Fruit fly (Drosophila melanogaster) whole organism, wandering third instar larva: ENCODE results near the gene CG13634.

ENCODE experiments used
- Abd-B ChIP-seq: fragments of >200 bp; optimal IDR thresholded peaks from 2 replicates; lab custom pipeline; 2017; ENCODE audit warnings: missing biosample characterization, missing genetic modification characterization
- CG32264 ChIP-seq: fragments of 200-800 bp; sonication (Bioruptor generic); optimal IDR thresholded peaks from 2 replicates; lab custom pipeline; 2016; ENCODE audit warnings: missing biosample characterization, missing genetic modification characterization
- CG9705 ChIP-seq: fragments of 200-800 bp; sonication (Bioruptor generic); optimal IDR thresholded peaks from 2 replicates; lab custom pipeline; 2018; ENCODE audit warnings: missing biosample characterization, mild to moderate bottlenecking, missing genetic modification characterization
- CrebA ChIP-seq: fragments of 200-800 bp; sonication (Bioruptor generic); optimal IDR thresholded peaks from 2 replicates; lab custom pipeline; 2016; ENCODE audit warnings: missing biosample characterization, mild to moderate bottlenecking, missing genetic modification characterization, borderline replicate concordance
- Dfd ChIP-seq: fragments of >200 bp; optimal IDR thresholded peaks from 2 replicates; lab custom pipeline; 2017; ENCODE audit warnings: missing biosample characterization, missing genetic modification characterization
- Dif ChIP-seq: fragments of 200-275, 200-300 bp; sonication (Bioruptor generic); optimal IDR thresholded peaks from 2 replicates; lab custom pipeline; 2018; ENCODE audit warnings: missing biosample characterization, missing genetic modification characterization; ENCODE audit not compliant: partially characterized antibody
- GATAd ChIP-seq: sonication (Bioruptor generic); optimal IDR thresholded peaks from 2 replicates; lab custom pipeline; 2016; ENCODE audit warnings: missing biosample characterization, missing genetic modification characterization
- HLH106 ChIP-seq: fragments of 200-800 bp; optimal IDR thresholded peaks from 3 replicates; lab custom pipeline; 2019; ENCODE audit warnings: missing biosample characterization, mild to moderate bottlenecking, missing genetic modification characterization, moderate library complexity
- Hnf4 ChIP-seq: fragments of 200-800 bp; sonication (Bioruptor generic); optimal IDR thresholded peaks from 2 replicates; lab custom pipeline; 2016; ENCODE audit warnings: missing biosample characterization, mild to moderate bottlenecking, missing genetic modification characterization
- Hr78 ChIP-seq: fragments of >200 bp; optimal IDR thresholded peaks from 2 replicates; lab custom pipeline; 2017; ENCODE audit warnings: missing biosample characterization, missing genetic modification characterization
- Hr83 ChIP-seq: fragments of 200-300 bp; sonication (Bioruptor generic); optimal IDR thresholded peaks from 2 replicates; lab custom pipeline; 2016; ENCODE audit warnings: missing biosample characterization, mild to moderate bottlenecking, missing genetic modification characterization, moderate library complexity; ENCODE audit not compliant: poor library complexity, severe bottlenecking
- Jra ChIP-seq: sonication (Bioruptor generic); optimal IDR thresholded peaks from 2 replicates; lab custom pipeline; 2016; ENCODE audit warnings: missing biosample characterization, missing genetic modification characterization
- Mio ChIP-seq: sonication (Bioruptor generic); optimal IDR thresholded peaks from 2 replicates; lab custom pipeline; 2016; ENCODE audit warnings: missing biosample characterization, missing genetic modification characterization
- Myc ChIP-seq: fragments of >200 bp; optimal IDR thresholded peaks from 2 replicates; lab custom pipeline; 2017
- N ChIP-seq: fragments of >200 bp; optimal IDR thresholded peaks from 2 replicates; lab custom pipeline; 2018; ENCODE audit warnings: missing biosample characterization, missing external identifiers, missing genetic modification characterization
- OdsH ChIP-seq: fragments of 200-800 bp; sonication (Bioruptor generic); optimal IDR thresholded peaks from 2 replicates; lab custom pipeline; 2016; ENCODE audit warnings: missing biosample characterization, mild to moderate bottlenecking, missing genetic modification characterization
- Rel ChIP-seq, 2 experiments: fragments of 200-800 bp; sonication (Bioruptor generic) in 1 of 2; optimal IDR thresholded peaks; 2 replicates in 1 of 2; 3 replicates in 1 of 2; lab custom pipeline; 2016 to 2019; ENCODE audit warnings: mild to moderate bottlenecking in 2 of 2, missing biosample characterization in 2 of 2, missing genetic modification characterization in 2 of 2, moderate library complexity in 1 of 2
- Sp1 ChIP-seq: fragments of 200-800 bp; sonication (Bioruptor generic); optimal IDR thresholded peaks from 3 replicates; lab custom pipeline; 2019; ENCODE audit warnings: missing biosample characterization, mild to moderate bottlenecking, missing genetic modification characterization, moderate library complexity
- Vsx2 ChIP-seq: fragments of 200-300, 225-300 bp; sonication (Bioruptor generic); optimal IDR thresholded peaks from 2 replicates; lab custom pipeline; 2018; ENCODE audit warnings: missing biosample characterization, missing genetic modification characterization; ENCODE audit not compliant: partially characterized antibody
- br ChIP-seq: fragments of 200-800 bp; sonication (Bioruptor generic); optimal IDR thresholded peaks from 2 replicates; lab custom pipeline; 2016; ENCODE audit warnings: missing biosample characterization, missing genetic modification characterization
- brk ChIP-seq: fragments of 200-800 bp; sonication (Bioruptor generic); optimal IDR thresholded peaks from 2 replicates; lab custom pipeline; 2016; ENCODE audit warnings: missing biosample characterization, mild to moderate bottlenecking, missing genetic modification characterization
- dl ChIP-seq, 2 experiments: fragments of 175-275, 200-275 bp in 1 of 2; fragments of 200-275 bp in 1 of 2; sonication (Bioruptor generic); optimal IDR thresholded peaks; lab custom pipeline; 2018; ENCODE audit warnings: mild to moderate bottlenecking in 2 of 2, missing biosample characterization in 2 of 2, missing genetic modification characterization in 2 of 2, moderate library complexity in 2 of 2; ENCODE audit not compliant: partially characterized antibody in 2 of 2, insufficient read depth in 1 of 2
- dmrt93B ChIP-seq: fragments of 200-800 bp; sonication (Bioruptor generic); optimal IDR thresholded peaks from 2 replicates; lab custom pipeline; 2018; ENCODE audit warnings: missing biosample characterization, mild to moderate bottlenecking, missing genetic modification characterization
- dsf ChIP-seq: sonication (Bioruptor generic); optimal IDR thresholded peaks from 2 replicates; lab custom pipeline; 2016; ENCODE audit warnings: missing biosample characterization, missing genetic modification characterization, borderline replicate concordance
- ey ChIP-seq: fragments of 200-800 bp; sonication (Bioruptor generic); optimal IDR thresholded peaks from 2 replicates; lab custom pipeline; 2016; ENCODE audit warnings: missing biosample characterization, missing genetic modification characterization
- foxo ChIP-seq, 2 experiments: fragments of 200-800 bp; sonication (Bioruptor generic); optimal IDR thresholded peaks; 2 replicates in 1 of 2; 3 replicates in 1 of 2; lab custom pipeline; 2016 to 2017; ENCODE audit warnings: missing biosample characterization in 2 of 2, missing genetic modification characterization in 2 of 2
- fru ChIP-seq: fragments of 200-800 bp; sonication (Bioruptor generic); optimal IDR thresholded peaks from 3 replicates; lab custom pipeline; 2016; ENCODE audit warnings: missing biosample characterization, mild to moderate bottlenecking, missing genetic modification characterization
- h ChIP-seq: fragments of 200-800 bp; sonication (Bioruptor generic); optimal IDR thresholded peaks from 3 replicates; lab custom pipeline; 2016; ENCODE audit warnings: missing biosample characterization, mild to moderate bottlenecking, missing genetic modification characterization
- jim ChIP-seq: fragments of 175-275, 200-325 bp; sonication (Bioruptor generic); optimal IDR thresholded peaks from 2 replicates; lab custom pipeline; 2016; ENCODE audit warnings: missing biosample characterization, mild to moderate bottlenecking, missing genetic modification characterization
- lola ChIP-seq: fragments of >200 bp; optimal IDR thresholded peaks from 2 replicates; lab custom pipeline; 2017; ENCODE audit warnings: missing biosample characterization, missing genetic modification characterization
- pan ChIP-seq: fragments of >200 bp; optimal IDR thresholded peaks from 2 replicates; lab custom pipeline; 2017
- psq ChIP-seq: fragments of 200-800 bp; sonication (Bioruptor generic); optimal IDR thresholded peaks from 3 replicates; lab custom pipeline; 2017; ENCODE audit warnings: missing biosample characterization, mild to moderate bottlenecking, missing genetic modification characterization, moderate library complexity
- rgr ChIP-seq: fragments of 200-800 bp; sonication (Bioruptor generic); optimal IDR thresholded peaks from 3 replicates; lab custom pipeline; 2016; ENCODE audit warnings: missing biosample characterization, mild to moderate bottlenecking, missing genetic modification characterization
- sage ChIP-seq: fragments of 200-800 bp; sonication (Bioruptor generic); optimal IDR thresholded peaks from 2 replicates; lab custom pipeline; 2016; ENCODE audit warnings: missing biosample characterization, mild to moderate bottlenecking, missing genetic modification characterization
- sv ChIP-seq: fragments of 200-800 bp; sonication (Bioruptor generic); optimal IDR thresholded peaks from 3 replicates; lab custom pipeline; 2016; ENCODE audit warnings: missing biosample characterization, missing genetic modification characterization
- tai ChIP-seq: sonication (Bioruptor generic); optimal IDR thresholded peaks from 2 replicates; lab custom pipeline; 2016; ENCODE audit warnings: missing biosample characterization, missing genetic modification characterization
- usp ChIP-seq: fragments of >200 bp; optimal IDR thresholded peaks from 2 replicates; lab custom pipeline; 2017; ENCODE audit warnings: missing biosample characterization, missing genetic modification characterization
- woc ChIP-seq: sonication (Bioruptor generic); optimal IDR thresholded peaks from 2 replicates; lab custom pipeline; 2016; ENCODE audit warnings: missing biosample characterization, mild to moderate bottlenecking, missing genetic modification characterization

Gene CG13634

DNA sequence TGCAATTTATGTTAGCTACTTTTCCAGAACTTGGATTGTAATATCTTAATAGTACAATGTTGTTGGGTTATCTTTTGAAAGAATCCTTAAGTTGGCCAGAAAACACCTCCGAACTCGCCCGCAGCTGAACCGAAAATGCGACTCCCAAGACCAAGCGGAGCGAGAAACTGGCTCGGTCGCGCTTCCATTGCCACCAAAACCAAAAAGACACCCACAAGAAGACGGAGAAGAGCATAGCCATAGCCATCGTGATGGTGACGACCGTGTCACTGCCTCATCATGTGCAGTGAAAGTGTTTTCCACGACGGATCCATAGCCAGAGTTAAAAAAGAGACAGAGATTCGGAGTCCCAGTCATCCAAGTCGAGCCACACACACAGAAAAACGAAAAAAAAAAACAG lies at the start of gene CG13634:
Gene CG13634, minus strand, starts transcription at position 101 of the 400 bp plus-strand sequence.
- no peak for TF ChIP-seq brk
- no peak for TF ChIP-seq dl (GFP tag; optimal IDR thresholded peaks at IDR 0.05; lab: Kevin White, UChicago; ENCODE audit: insufficient read depth in 1 of 2, partially characterized antibody in 2 of 2)
- no peak for TF ChIP-seq lola
- no peak for TF ChIP-seq sv (GFP tag; lab: Kevin White, UChicago)
- TF ChIP-seq OdsH, result no peak

DNA sequence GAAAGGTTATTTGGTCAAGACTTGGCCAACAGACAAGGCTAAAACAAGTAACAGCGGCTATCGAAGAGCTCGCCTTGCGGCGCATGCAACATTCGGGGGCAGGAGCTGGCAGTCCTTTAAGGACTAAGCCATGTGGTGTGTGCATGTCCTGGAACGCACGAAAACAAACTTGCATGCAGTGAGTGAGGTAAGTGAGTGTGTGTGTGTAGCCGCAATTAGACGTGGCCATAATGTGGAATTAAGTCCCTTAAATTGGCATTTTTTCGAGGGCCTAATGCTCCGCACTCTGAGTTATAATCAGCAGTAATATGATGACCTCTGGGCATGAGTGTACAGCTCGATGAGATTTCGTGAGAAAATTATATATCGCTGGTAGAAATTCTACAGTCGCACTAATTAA lies 43.7 kb upstream of the CG13634 start, which contains the start of gene sosie:
Gene sosie, plus strand, starts transcription at position 301 of the 400 bp plus-strand sequence.
- no peak for TF ChIP-seq jim
- TF ChIP-seq Sp1 (GFP tag; lab: Kevin White, UChicago), result no peak
- TF ChIP-seq CG32264 (GFP tag; lab: Kevin White, UChicago), result no peak
- no peak for TF ChIP-seq Hr78 (GFP tag; lab: Kevin White, UChicago)
- TF ChIP-seq Hnf4 (GFP tag; lab: Kevin White, UChicago), result no peak
- no peak for TF ChIP-seq Vsx2
- TF ChIP-seq woc (GFP tag; lab: Kevin White, UChicago), result no peak
- TF ChIP-seq sage, result no peak
- no peak for TF ChIP-seq brk
- TF ChIP-seq Rel (GFP tag; optimal IDR thresholded peaks at IDR 0.05; lab: Kevin White, UChicago), result no peak
- no peak for TF ChIP-seq Rel (tag; optimal IDR thresholded peaks at IDR 0.05; lab: Kevin White, UChicago)
- no peak for TF ChIP-seq foxo (GFP tag; optimal IDR thresholded peaks at IDR 0.05; lab: Kevin White, UChicago)
- TF ChIP-seq N (GFP tag; lab: Kevin White, UChicago), result no peak

DNA sequence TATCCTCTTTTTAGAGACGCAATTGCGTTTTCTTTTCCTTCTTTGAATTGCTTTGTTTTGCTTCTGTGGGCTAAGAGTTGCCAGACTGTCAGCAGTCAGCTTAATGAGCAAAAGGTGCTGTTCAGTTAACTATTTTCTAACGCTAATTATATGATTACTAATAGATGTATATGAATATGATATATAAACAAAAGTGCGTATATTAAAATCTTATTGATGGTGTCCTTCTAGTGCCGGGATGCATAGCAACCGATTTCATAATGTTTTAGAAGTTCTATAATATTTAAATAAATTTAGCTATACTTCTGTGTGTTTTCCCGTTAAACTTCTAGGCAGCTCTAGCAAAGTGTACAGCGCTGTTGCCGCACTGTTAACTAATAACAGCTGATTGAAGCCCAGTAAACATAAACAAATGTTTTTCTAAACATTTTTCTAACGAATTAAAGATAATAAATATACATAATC lies 40.0 kb upstream of the CG13634 start, which contains the start of the genes Kaz and CG43273:
Gene Kaz, minus strand, starts transcription at position 73 of the 465 bp plus-strand sequence.
Gene CG43273, plus strand, starts transcription at position 415 of the 465 bp plus-strand sequence.
- TF ChIP-seq Jra (no peak), br (GFP tag; lab: Kevin White, UChicago) (no peak), sage (peak; percentile 68), psq (GFP tag; lab: Kevin White, UChicago) (peak; percentile 75), rgr (GFP tag; lab: Kevin White, UChicago) (no peak), OdsH (peak; percentile 49), HLH106 (peak; percentile 81), tai (GFP tag; lab: Kevin White, UChicago) (no peak), Mio (GFP tag; lab: Kevin White, UChicago) (no peak), CG9705 (GFP tag; lab: Kevin White, UChicago) (peak; percentile 64), CG32264 (GFP tag; lab: Kevin White, UChicago) (no peak), ey (GFP tag; lab: Kevin White, UChicago) (peak; percentile 42), CrebA (GFP tag; lab: Kevin White, UChicago) (no peak), Hnf4 (GFP tag; lab: Kevin White, UChicago) (no peak), GATAd (GFP tag; lab: Kevin White, UChicago) (no peak), Hr78 (GFP tag; lab: Kevin White, UChicago) (no peak), woc (GFP tag; lab: Kevin White, UChicago) (peak; percentile 78), dl (GFP tag; optimal IDR thresholded peaks at IDR 0.05; lab: Kevin White, UChicago; ENCODE audit: insufficient read depth in 1 of 2, partially characterized antibody in 2 of 2) (no peak), Vsx2 (no peak), lola (no peak), dmrt93B (GFP tag; lab: Kevin White, UChicago) (no peak), fru (GFP tag; lab: Kevin White, UChicago) (no peak), dsf (GFP tag; lab: Kevin White, UChicago) (no peak), usp (no peak), pan (lab: Kevin White, UChicago) (no peak), Myc (lab: Kevin White, UChicago) (peak; percentile 99), h (GFP tag; lab: Kevin White, UChicago) (no peak), Hr83 (GFP tag; lab: Kevin White, UChicago) (no peak), brk (no peak), Rel (GFP tag; optimal IDR thresholded peaks at IDR 0.05; lab: Kevin White, UChicago) (no peak), Rel (tag; optimal IDR thresholded peaks at IDR 0.05; lab: Kevin White, UChicago) (no peak), jim (no peak), Dif (no peak), Sp1 (GFP tag; lab: Kevin White, UChicago) (no peak), N (GFP tag; lab: Kevin White, UChicago) (no peak), foxo (GFP tag; optimal IDR thresholded peaks at IDR 0.05; lab: Kevin White, UChicago) (peak in 1 of 2 experiments; percentile 68), Abd-B (no peak), Dfd (GFP tag; lab: Kevin White, UChicago) (no peak), sv (GFP tag; lab: Kevin White, UChicago) (peak; percentile 15)
